Fruit fly (Drosophila melanogaster) whole organism: Measurements from ENCODE around the gene hop.

Experiments used
- EcR ChIP-seq, 2 experiments: fragments of >200 bp; optimal IDR thresholded peaks; 2 replicates each; lab custom pipeline; 2017; ENCODE audit warnings: missing biosample characterization in 2 of 2, missing genetic modification characterization in 2 of 2, missing genetic modification reagents in 2 of 2
- psq ChIP-seq: fragments of >200 bp; optimal IDR thresholded peaks from 2 replicates; lab custom pipeline; 2017

dm6 chrX:11319916-11320315 is 48.0 kb downstream of the hop start:
- TF ChIP-seq EcR (GFP tag; optimal IDR thresholded peaks at IDR 0.05; lab: Kevin White, UChicago) = no peak
- no peak for TF ChIP-seq psq
